Worm (Caenorhabditis elegans): Measurements from ENCODE around the gene cey-1.

The cey-1 gene

DNA sequence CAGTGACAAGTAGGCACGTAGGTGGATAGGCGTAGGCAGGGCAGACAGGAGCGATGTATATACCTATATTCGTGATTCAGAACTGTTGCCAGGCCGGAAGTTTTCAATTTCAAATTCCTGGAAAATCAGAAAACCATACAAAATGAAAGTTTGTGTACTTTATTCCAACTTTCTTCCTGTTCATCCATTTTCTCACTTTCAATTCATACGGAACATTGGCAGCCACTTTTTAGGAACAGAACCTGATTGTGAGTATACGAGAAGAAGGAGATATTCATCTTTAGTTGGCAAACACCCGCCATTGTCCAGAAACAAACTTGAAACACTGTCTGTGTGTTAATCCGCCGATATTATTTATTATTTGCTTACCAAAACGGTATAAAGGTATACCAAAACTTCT lies 5.2 kb downstream of the cey-1 start, which contains the start of gene srlf-15:
Gene srlf-15, plus strand, starts transcription at position 301 of the 400 bp plus-strand sequence.
- TF ChIP-seq ztf-29 (GFP tag; IDR thresholded peaks at IDR 0.05), result no peak
- no peak for TF ChIP-seq T22C8.4 (GFP tag; IDR thresholded peaks at IDR 0.05)
- TF ChIP-seq ref-1 (GFP tag; conservative IDR thresholded peaks at IDR 0.05), result no peak
- TF ChIP-seq flt-1 (GFP tag; IDR thresholded peaks at IDR 0.05), result no peak
- TF ChIP-seq klf-2 (GFP tag; conservative IDR thresholded peaks at IDR 0.05), result no peak
- TF ChIP-seq cog-1 (tag; optimal IDR thresholded peaks at IDR 0.05), result no peak
- no peak for TF ChIP-seq tab-1 (GFP tag; IDR thresholded peaks at IDR 0.05)
- TF ChIP-seq med-1 (GFP tag; optimal IDR thresholded peaks at IDR 0.05; ENCODE audit: insufficient read depth), result no peak
- TF ChIP-seq ztf-23 (GFP tag; IDR thresholded peaks at IDR 0.05), result no peak

DNA sequence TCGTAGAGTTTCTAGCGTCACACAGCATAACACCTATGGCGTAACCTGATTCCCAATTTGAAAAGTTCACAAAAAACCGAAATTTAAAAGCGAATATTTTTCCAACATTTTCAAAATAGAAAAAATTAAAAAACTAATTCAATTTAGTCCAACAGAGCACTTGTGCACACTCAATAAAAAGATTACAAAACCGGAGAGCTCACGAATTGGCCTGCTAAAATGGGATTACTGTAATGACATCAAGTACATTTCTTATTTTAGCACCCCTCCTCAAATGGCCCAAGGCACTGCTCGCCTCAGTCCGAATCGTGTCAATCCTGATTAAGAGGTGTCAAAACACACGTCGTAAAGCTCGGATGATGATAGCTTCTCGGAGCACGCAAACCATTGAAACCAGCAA lies 8.2 kb downstream of the cey-1 start:
- no peak for TF ChIP-seq tab-1 (GFP tag; IDR thresholded peaks at IDR 0.05)
- no peak for TF ChIP-seq med-1 (GFP tag; optimal IDR thresholded peaks at IDR 0.05; ENCODE audit: insufficient read depth)
- TF ChIP-seq T22C8.4 (GFP tag; IDR thresholded peaks at IDR 0.05), result no peak
- TF ChIP-seq cog-1 (tag; optimal IDR thresholded peaks at IDR 0.05), result no peak
- no peak for TF ChIP-seq ztf-29 (GFP tag; IDR thresholded peaks at IDR 0.05)
- no peak for TF ChIP-seq flt-1 (GFP tag; IDR thresholded peaks at IDR 0.05)
- no peak for TF ChIP-seq ref-1 (GFP tag; conservative IDR thresholded peaks at IDR 0.05)
- TF ChIP-seq ztf-23 (GFP tag; IDR thresholded peaks at IDR 0.05), result no peak
- no peak for TF ChIP-seq klf-2 (GFP tag; conservative IDR thresholded peaks at IDR 0.05)

DNA sequence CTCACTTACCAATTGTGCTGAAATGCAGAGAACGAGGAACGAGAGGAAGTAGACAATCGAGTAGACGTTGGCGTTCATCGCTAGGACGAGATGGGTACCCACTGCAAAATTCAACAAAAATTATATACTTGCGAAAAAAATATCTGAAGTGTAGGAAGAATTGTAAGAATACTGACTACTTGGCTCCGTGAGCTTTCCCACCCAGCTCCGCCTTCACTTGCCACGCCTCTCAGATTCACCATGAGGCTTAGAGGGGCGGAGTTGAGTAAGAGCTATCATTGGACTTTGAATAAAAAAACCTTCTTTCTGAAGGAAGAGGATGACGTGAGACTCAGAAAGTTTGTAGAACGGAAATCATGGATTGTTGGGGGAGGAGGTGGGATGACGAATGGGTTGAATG lies 10.7 kb downstream of the cey-1 start, which contains the start of gene nlp-18:
Gene nlp-18, minus strand, starts transcription at position 101 of the 400 bp plus-strand sequence.
- TF ChIP-seq ztf-29 (GFP tag; IDR thresholded peaks at IDR 0.05) (no peak), klf-2 (GFP tag; conservative IDR thresholded peaks at IDR 0.05) (no peak), tab-1 (GFP tag; IDR thresholded peaks at IDR 0.05) (no peak), T22C8.4 (GFP tag; IDR thresholded peaks at IDR 0.05) (no peak), flt-1 (GFP tag; IDR thresholded peaks at IDR 0.05) (no peak), ztf-23 (GFP tag; IDR thresholded peaks at IDR 0.05) (no peak), cog-1 (tag; optimal IDR thresholded peaks at IDR 0.05) (no peak), med-1 (GFP tag; optimal IDR thresholded peaks at IDR 0.05; ENCODE audit: insufficient read depth) (no peak), ref-1 (GFP tag; conservative IDR thresholded peaks at IDR 0.05) (no peak)

DNA sequence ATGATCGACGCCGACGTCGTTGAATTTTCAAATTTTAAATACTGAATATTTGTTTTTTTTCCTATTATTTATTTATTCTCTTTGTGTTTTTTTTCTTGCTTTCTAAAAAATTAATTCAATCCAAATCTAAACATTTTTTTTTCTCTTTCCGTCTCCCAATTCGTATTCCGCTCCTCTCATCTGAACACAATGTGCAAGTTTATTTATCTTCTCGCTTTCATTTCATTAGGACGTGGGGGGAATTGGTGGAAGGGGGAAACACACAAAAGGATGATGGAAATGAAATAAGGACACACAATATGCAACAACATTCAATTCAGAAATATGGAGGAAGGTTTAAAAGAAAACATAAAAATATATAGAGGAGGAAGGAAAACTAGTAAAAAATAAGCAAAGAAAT lies 13.2 kb downstream of the cey-1 start:
- no peak for TF ChIP-seq ztf-23 (GFP tag; IDR thresholded peaks at IDR 0.05)
- TF ChIP-seq ref-1 (GFP tag; conservative IDR thresholded peaks at IDR 0.05), result no peak
- TF ChIP-seq klf-2 (GFP tag; conservative IDR thresholded peaks at IDR 0.05), result no peak
- no peak for TF ChIP-seq cog-1 (tag; optimal IDR thresholded peaks at IDR 0.05)
- no peak for TF ChIP-seq tab-1 (GFP tag; IDR thresholded peaks at IDR 0.05)

DNA sequence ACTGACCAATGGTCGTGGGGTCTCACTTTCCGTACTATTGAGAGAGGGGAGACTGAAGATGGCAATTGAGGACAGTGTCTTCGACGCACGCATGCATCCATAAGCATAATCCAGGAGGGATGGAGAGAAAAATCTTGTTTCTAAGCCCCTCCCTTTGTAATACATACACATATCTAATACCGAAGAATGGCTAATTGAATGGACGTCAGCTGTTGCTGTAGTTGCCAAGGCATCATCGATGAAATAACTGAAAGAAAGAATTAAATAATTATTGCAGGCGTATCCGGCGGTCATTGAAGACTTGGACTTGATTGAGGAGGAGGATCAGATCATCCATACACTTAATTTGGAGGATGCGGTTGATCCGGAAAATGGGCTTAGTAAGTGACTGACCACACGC lies 15.4 kb downstream of the cey-1 start, which contains the start of gene F33A8.7:
Gene F33A8.7, minus strand, starts transcription at position 101 of the 400 bp plus-strand sequence.
- no peak for TF ChIP-seq klf-2 (GFP tag; conservative IDR thresholded peaks at IDR 0.05)
- TF ChIP-seq ztf-23 (GFP tag; IDR thresholded peaks at IDR 0.05), result no peak
- no peak for TF ChIP-seq tab-1 (GFP tag; IDR thresholded peaks at IDR 0.05)
- no peak for TF ChIP-seq cog-1 (tag; optimal IDR thresholded peaks at IDR 0.05)
- TF ChIP-seq T22C8.4 (GFP tag; IDR thresholded peaks at IDR 0.05), result no peak
- TF ChIP-seq med-1 (GFP tag; optimal IDR thresholded peaks at IDR 0.05; ENCODE audit: insufficient read depth), result no peak
- TF ChIP-seq ztf-29 (GFP tag; IDR thresholded peaks at IDR 0.05), result no peak
- no peak for TF ChIP-seq flt-1 (GFP tag; IDR thresholded peaks at IDR 0.05)
- TF ChIP-seq ref-1 (GFP tag; conservative IDR thresholded peaks at IDR 0.05), result no peak

DNA sequence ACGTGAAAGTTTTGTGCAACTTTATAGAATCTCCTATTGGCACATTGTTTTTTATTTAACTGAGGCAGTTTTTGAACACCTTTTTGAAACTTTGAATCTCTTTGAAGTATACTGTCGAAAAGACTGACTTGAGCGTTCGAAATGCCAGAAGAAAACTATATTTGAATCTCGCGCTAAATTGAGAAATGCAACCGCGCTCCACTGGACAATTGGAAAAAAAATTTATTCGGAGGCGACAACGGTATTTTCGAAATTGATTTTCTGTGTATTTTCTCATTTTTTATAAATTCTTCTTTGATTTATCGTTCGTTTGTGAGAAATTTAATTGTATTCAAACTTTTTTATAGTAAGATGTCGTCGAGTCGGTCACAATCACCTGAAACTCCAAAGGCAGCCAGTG lies 19.0 kb downstream of the cey-1 start, which contains the start of gene let-858:
Gene let-858, plus strand, starts transcription at position 348 of the 400 bp plus-strand sequence.
- TF ChIP-seq T22C8.4 (GFP tag; IDR thresholded peaks at IDR 0.05), result no peak
- no peak for TF ChIP-seq ztf-29 (GFP tag; IDR thresholded peaks at IDR 0.05)
- TF ChIP-seq cog-1 (tag; optimal IDR thresholded peaks at IDR 0.05), result no peak
- no peak for TF ChIP-seq tab-1 (GFP tag; IDR thresholded peaks at IDR 0.05)
- no peak for TF ChIP-seq med-1 (GFP tag; optimal IDR thresholded peaks at IDR 0.05; ENCODE audit: insufficient read depth)
- TF ChIP-seq flt-1 (GFP tag; IDR thresholded peaks at IDR 0.05), result no peak
- no peak for TF ChIP-seq ztf-23 (GFP tag; IDR thresholded peaks at IDR 0.05)
- TF ChIP-seq klf-2 (GFP tag; conservative IDR thresholded peaks at IDR 0.05), result no peak
- no peak for TF ChIP-seq ref-1 (GFP tag; conservative IDR thresholded peaks at IDR 0.05)

DNA sequence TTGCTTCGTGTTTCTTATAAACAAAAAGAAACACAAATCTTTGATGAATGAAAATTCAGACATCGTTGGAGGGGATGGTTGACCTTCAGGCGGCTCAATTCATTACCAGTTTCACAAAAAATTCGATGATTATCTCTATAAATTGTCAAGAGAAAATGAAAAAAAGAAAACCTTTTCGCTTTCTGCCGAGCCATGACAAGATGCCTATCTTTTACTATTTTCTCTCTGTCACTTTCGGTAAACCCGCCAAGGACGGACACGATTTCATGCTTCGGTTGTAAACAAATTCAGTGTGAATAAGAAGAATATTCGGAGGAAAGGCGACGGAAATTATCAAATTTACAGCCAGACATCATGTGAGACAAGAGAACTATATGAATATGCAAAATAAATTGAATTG lies 20.3 kb downstream of the cey-1 start:
- no peak for TF ChIP-seq flt-1 (GFP tag; IDR thresholded peaks at IDR 0.05)
- TF ChIP-seq T22C8.4 (GFP tag; IDR thresholded peaks at IDR 0.05), result no peak
- TF ChIP-seq klf-2 (GFP tag; conservative IDR thresholded peaks at IDR 0.05), result no peak
- no peak for TF ChIP-seq ztf-29 (GFP tag; IDR thresholded peaks at IDR 0.05)
- TF ChIP-seq tab-1 (GFP tag; IDR thresholded peaks at IDR 0.05), result no peak
- no peak for TF ChIP-seq ztf-23 (GFP tag; IDR thresholded peaks at IDR 0.05)
- no peak for TF ChIP-seq ref-1 (GFP tag; conservative IDR thresholded peaks at IDR 0.05)
- no peak for TF ChIP-seq med-1 (GFP tag; optimal IDR thresholded peaks at IDR 0.05; ENCODE audit: insufficient read depth)
- TF ChIP-seq cog-1 (tag; optimal IDR thresholded peaks at IDR 0.05), result no peak

DNA sequence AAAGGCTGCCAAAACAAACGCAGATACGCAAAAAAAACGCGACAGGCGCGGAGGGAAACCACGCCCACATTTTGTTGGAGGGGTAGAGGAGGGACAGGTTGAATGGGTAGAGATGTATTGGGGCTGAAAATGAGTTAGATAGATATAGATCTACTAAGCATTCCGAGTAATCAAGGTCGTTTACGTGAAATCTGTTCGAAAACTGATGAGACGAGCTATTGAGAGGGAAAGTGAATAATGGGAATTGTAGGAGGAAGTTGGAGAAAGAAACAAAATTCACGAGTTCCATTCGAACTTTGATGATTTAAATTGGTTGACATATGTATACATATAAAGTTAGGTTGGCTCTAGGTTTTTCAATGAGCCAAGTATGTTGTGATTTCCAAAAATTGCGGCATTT lies 24.1 kb downstream of the cey-1 start:
- TF ChIP-seq klf-2 (GFP tag; conservative IDR thresholded peaks at IDR 0.05), result no peak
- no peak for TF ChIP-seq ref-1 (GFP tag; conservative IDR thresholded peaks at IDR 0.05)
- no peak for TF ChIP-seq cog-1 (tag; optimal IDR thresholded peaks at IDR 0.05)
- no peak for TF ChIP-seq med-1 (GFP tag; optimal IDR thresholded peaks at IDR 0.05; ENCODE audit: insufficient read depth)
- no peak for TF ChIP-seq flt-1 (GFP tag; IDR thresholded peaks at IDR 0.05)
- no peak for TF ChIP-seq ztf-29 (GFP tag; IDR thresholded peaks at IDR 0.05)
- no peak for TF ChIP-seq tab-1 (GFP tag; IDR thresholded peaks at IDR 0.05)
- TF ChIP-seq T22C8.4 (GFP tag; IDR thresholded peaks at IDR 0.05), result no peak
- TF ChIP-seq ztf-23 (GFP tag; IDR thresholded peaks at IDR 0.05), result no peak

DNA sequence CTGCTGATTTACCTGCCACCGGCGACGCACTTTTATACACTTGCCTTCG lies 24.3 kb downstream of the cey-1 start, which contains the start of gene ram-2:
Gene ram-2, minus strand, starts transcription at position 47 of the 49 bp plus-strand sequence.
- no peak for TF ChIP-seq med-1 (GFP tag; optimal IDR thresholded peaks at IDR 0.05; ENCODE audit: insufficient read depth)
- TF ChIP-seq T22C8.4 (GFP tag; IDR thresholded peaks at IDR 0.05), result no peak
- TF ChIP-seq klf-2 (GFP tag; conservative IDR thresholded peaks at IDR 0.05), result no peak
- TF ChIP-seq ztf-23 (GFP tag; IDR thresholded peaks at IDR 0.05), result no peak
- no peak for TF ChIP-seq cog-1 (tag; optimal IDR thresholded peaks at IDR 0.05)
- no peak for TF ChIP-seq flt-1 (GFP tag; IDR thresholded peaks at IDR 0.05)
- TF ChIP-seq tab-1 (GFP tag; IDR thresholded peaks at IDR 0.05), result no peak
- no peak for TF ChIP-seq ref-1 (GFP tag; conservative IDR thresholded peaks at IDR 0.05)
- TF ChIP-seq ztf-29 (GFP tag; IDR thresholded peaks at IDR 0.05), result no peak

DNA sequence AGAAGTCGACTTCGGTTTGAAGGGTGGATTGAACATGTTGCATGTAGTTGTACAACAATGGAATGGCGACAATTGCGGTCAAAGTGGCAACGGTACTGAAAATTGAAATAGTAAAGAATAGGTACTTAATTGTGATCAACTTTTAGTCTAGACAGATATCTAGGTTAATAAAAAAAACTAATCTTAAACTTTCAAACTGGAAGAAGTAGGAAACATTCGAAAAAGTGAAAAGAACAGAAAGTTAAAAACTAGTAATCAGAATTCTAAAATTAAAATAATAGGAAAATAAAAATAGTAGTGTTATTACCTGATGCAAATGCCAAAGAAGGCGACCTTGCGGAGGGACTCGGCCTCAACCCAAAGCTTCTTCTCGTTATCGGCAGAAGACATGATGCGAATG lies 24.6 kb downstream of the cey-1 start:
- TF ChIP-seq klf-2 (GFP tag; conservative IDR thresholded peaks at IDR 0.05) (no peak), flt-1 (GFP tag; IDR thresholded peaks at IDR 0.05) (no peak), ztf-23 (GFP tag; IDR thresholded peaks at IDR 0.05) (no peak), T22C8.4 (GFP tag; IDR thresholded peaks at IDR 0.05) (no peak), med-1 (GFP tag; optimal IDR thresholded peaks at IDR 0.05; ENCODE audit: insufficient read depth) (no peak), ref-1 (GFP tag; conservative IDR thresholded peaks at IDR 0.05) (no peak), cog-1 (tag; optimal IDR thresholded peaks at IDR 0.05) (no peak), ztf-29 (GFP tag; IDR thresholded peaks at IDR 0.05) (no peak), tab-1 (GFP tag; IDR thresholded peaks at IDR 0.05) (no peak)
